Fruit fly (Drosophila melanogaster): ENCODE measurements around the gene blot.

dm6 chr3L:17430957-17431585 is 9.8 kb upstream of the blot start:
- TF ChIP-seq CTCF (optimal IDR thresholded peaks at IDR 0.05) (no peak), CG8478 (optimal IDR thresholded peaks at IDR 0.05) (no peak)

Data from S2 (cell line).